Fruit fly (Drosophila melanogaster): ENCODE data around the gene SH3PX1.

- TF ChIP-seq CG34376 (GFP tag; optimal IDR thresholded peaks at IDR 0.05), result no peak
- no peak for TF ChIP-seq HLH54F (GFP tag; optimal IDR thresholded peaks at IDR 0.05)
- no peak for TF ChIP-seq CG10209 (GFP tag; optimal IDR thresholded peaks at IDR 0.05)
- no peak for TF ChIP-seq Hsf (GFP tag; optimal IDR thresholded peaks at IDR 0.05)
- TF ChIP-seq CG4707 (GFP tag; optimal IDR thresholded peaks at IDR 0.05), result no peak
- no peak for TF ChIP-seq psq (GFP tag; optimal IDR thresholded peaks at IDR 0.05)
- TF ChIP-seq Ptx1 (GFP tag; IDR thresholded peaks at IDR 0.05), result no peak
- no peak for TF ChIP-seq tup (GFP tag; optimal IDR thresholded peaks at IDR 0.05)
- no peak for TF ChIP-seq sim (GFP tag; IDR thresholded peaks at IDR 0.05)
- TF ChIP-seq fd96Cb (tag; optimal IDR thresholded peaks at IDR 0.05), result no peak
- TF ChIP-seq Dek (tag; optimal IDR thresholded peaks at IDR 0.05), result no peak
- no peak for TF ChIP-seq fu2 (GFP tag; optimal IDR thresholded peaks at IDR 0.05)
- TF ChIP-seq CG2712 (tag; optimal IDR thresholded peaks at IDR 0.05), result no peak
- no peak for TF ChIP-seq amos (GFP tag; IDR thresholded peaks at IDR 0.05; ENCODE audit: partially characterized antibody)
These were observed 4.2 kb upstream of the SH3PX1 start for dm6 chr3L:9717839-9718238.

Data from whole organism, embryonic.